Fruit fly (Drosophila melanogaster) whole organism, embryonic: ENCODE results near the gene CG1943.

Source experiments
- Ada2b ChIP-seq: fragments of 200-800 bp; sonication (Bioruptor generic); IDR thresholded peaks from 2 replicates; pipeline ENCODE4 v1.3.6; 2022; ENCODE audit warnings: missing biosample characterization, missing genetic modification characterization
- Antp ChIP-seq: fragments of 200-800 bp; sonication (Bioruptor generic); optimal IDR thresholded peaks from 3 replicates; lab custom pipeline; 2016; ENCODE audit warnings: missing biosample characterization, missing genetic modification characterization
- Atf-2 ChIP-seq: fragments of 200-800 bp; sonication (Bioruptor generic); optimal IDR thresholded peaks from 2 replicates; lab custom pipeline; 2016; ENCODE audit warnings: missing biosample characterization, missing genetic modification characterization
- Awh ChIP-seq: fragments of 200-800 bp; sonication (Bioruptor generic); IDR thresholded peaks from 2 replicates; pipeline ENCODE4, ENCODE4 v1.3.6; 2022; ENCODE audit warnings: missing biosample characterization, missing genetic modification characterization
- CG11085 ChIP-seq: fragments of 200-800 bp; sonication (Bioruptor generic); IDR thresholded peaks from 2 replicates; pipeline ENCODE4 v1.3.6; 2022; ENCODE audit warnings: missing biosample characterization, missing genetic modification characterization
- CG12659 ChIP-seq: fragments of 200-800 bp; sonication (Bioruptor generic); optimal IDR thresholded peaks from 3 replicates; lab custom pipeline; 2017; ENCODE audit warnings: mild to moderate bottlenecking, missing biosample characterization, missing genetic modification reagents, missing genetic modification characterization
- CG12744 ChIP-seq: fragments of 200-800 bp; sonication (Bioruptor generic); optimal IDR thresholded peaks from 2 replicates; lab custom pipeline; 2016; ENCODE audit warnings: missing biosample characterization, missing genetic modification characterization
- CG13775 ChIP-seq: fragments of 200-800 bp; sonication (Bioruptor generic); optimal IDR thresholded peaks from 3 replicates; lab custom pipeline; 2017; ENCODE audit warnings: missing biosample characterization, mild to moderate bottlenecking, missing genetic modification characterization
- CG13894 ChIP-seq: fragments of 200-800 bp; sonication (Bioruptor generic); optimal IDR thresholded peaks from 3 replicates; lab custom pipeline; 2018; ENCODE audit warnings: missing biosample characterization, mild to moderate bottlenecking, missing genetic modification characterization, moderate library complexity
- CG14050 ChIP-seq: fragments of 200-800 bp; sonication (Bioruptor generic); IDR thresholded peaks from 3 replicates; pipeline ENCODE4 v1.3.6; 2022; ENCODE audit warnings: missing biosample characterization, missing genetic modification characterization
- CG18599 ChIP-seq: fragments of 200-800 bp; sonication (Bioruptor generic); optimal IDR thresholded peaks from 3 replicates; lab custom pipeline; 2017; ENCODE audit warnings: missing biosample characterization, missing genetic modification characterization, mild to moderate bottlenecking, moderate library complexity, missing genetic modification reagents
- CG32532 ChIP-seq: fragments of 200-800 bp; sonication (Bioruptor generic); IDR thresholded peaks from 2 replicates; pipeline ENCODE4 v1.3.6; 2022; ENCODE audit warnings: missing biosample characterization, missing genetic modification characterization
- CG33557 ChIP-seq: fragments of 200-800 bp; sonication (Bioruptor generic); optimal IDR thresholded peaks from 2 replicates; lab custom pipeline; 2019; ENCODE audit warnings: missing biosample characterization, mild to moderate bottlenecking, missing genetic modification characterization, moderate library complexity
- CG34224 ChIP-seq: fragments of 200-800 bp; sonication (Bioruptor generic); IDR thresholded peaks from 3 replicates; pipeline ENCODE4 v1.3.6; 2022; ENCODE audit warnings: missing biosample characterization, missing genetic modification characterization; ENCODE audit not compliant: partially characterized antibody
- CG42726 ChIP-seq: fragments of 200-800 bp; sonication (Bioruptor generic); IDR thresholded peaks from 2 replicates; pipeline ENCODE4 v1.3.6; 2022; ENCODE audit warnings: missing biosample characterization, missing genetic modification characterization; ENCODE audit not compliant: partially characterized antibody
- CG6683 ChIP-seq: fragments of 200-800 bp; sonication (Bioruptor generic); optimal IDR thresholded peaks from 2 replicates; lab custom pipeline; 2017; ENCODE audit warnings: missing biosample characterization, mild to moderate bottlenecking, missing genetic modification characterization, missing genetic modification reagents
- CG8359 ChIP-seq: fragments of 200-800 bp; sonication (Bioruptor generic); optimal IDR thresholded peaks from 2 replicates; lab custom pipeline; 2017; ENCODE audit warnings: missing biosample characterization, mild to moderate bottlenecking, missing genetic modification characterization, borderline replicate concordance
- CoRest ChIP-seq: fragments of 200-800 bp; sonication (Bioruptor generic); optimal IDR thresholded peaks from 3 replicates; lab custom pipeline; 2018; ENCODE audit warnings: missing biosample characterization, mild to moderate bottlenecking, missing genetic modification characterization, moderate library complexity
- CrebB ChIP-seq: fragments of 200-800 bp; sonication (Bioruptor generic); optimal IDR thresholded peaks from 3 replicates; lab custom pipeline; 2018; ENCODE audit warnings: missing biosample characterization, mild to moderate bottlenecking, missing genetic modification characterization
- D ChIP-seq, 2 experiments: fragments of 200-800 bp in 1 of 2; fragments of >200 bp in 1 of 2; sonication (Bioruptor generic) in 1 of 2; optimal IDR thresholded peaks; 2 replicates in 1 of 2; 3 replicates in 1 of 2; lab custom pipeline; 2017; ENCODE audit warnings: mild to moderate bottlenecking in 1 of 2, missing biosample characterization in 1 of 2, missing genetic modification characterization in 1 of 2, missing genetic modification reagents in 1 of 2
- Dp ChIP-seq: fragments of 200-800 bp; sonication (Bioruptor generic); optimal IDR thresholded peaks from 2 replicates; lab custom pipeline; 2018; ENCODE audit warnings: missing biosample characterization, mild to moderate bottlenecking, missing genetic modification characterization, moderate library complexity
- Dref ChIP-seq: fragments of 200-800 bp; sonication (Bioruptor generic); IDR thresholded peaks from 2 replicates; pipeline ENCODE4 v1.3.6; 2022; ENCODE audit warnings: missing biosample characterization, missing genetic modification characterization
- HLHmδ ChIP-seq: fragments of 200-800 bp; sonication (Bioruptor generic); optimal IDR thresholded peaks from 2 replicates; lab custom pipeline; 2018; ENCODE audit warnings: missing biosample characterization, mild to moderate bottlenecking, missing genetic modification characterization, moderate library complexity
- HmgZ ChIP-seq: fragments of 200-800 bp; sonication (Bioruptor generic); optimal IDR thresholded peaks from 2 replicates; lab custom pipeline; 2018; ENCODE audit warnings: missing biosample characterization, mild to moderate bottlenecking, missing genetic modification characterization
- Hr39 ChIP-seq: fragments of >200 bp; optimal IDR thresholded peaks from 2 replicates; lab custom pipeline; 2017
- MBD-R2 ChIP-seq: fragments of 200-800 bp; sonication (Bioruptor generic); IDR thresholded peaks from 2 replicates; pipeline ENCODE4 v1.3.6; 2022; ENCODE audit warnings: missing biosample characterization, missing genetic modification characterization
- NC2β ChIP-seq: fragments of 200-800 bp; sonication (Bioruptor generic); optimal IDR thresholded peaks from 2 replicates; lab custom pipeline; 2016; ENCODE audit warnings: missing biosample characterization, missing genetic modification characterization
- PHDP ChIP-seq: fragments of 200-800 bp; sonication (Bioruptor generic); optimal IDR thresholded peaks from 3 replicates; lab custom pipeline; 2018; ENCODE audit warnings: missing biosample characterization, mild to moderate bottlenecking, missing genetic modification characterization, moderate library complexity
- Pdp1 ChIP-seq, 2 experiments: fragments of 200-800 bp; sonication (Bioruptor generic); optimal IDR thresholded peaks; 3 replicates each; lab custom pipeline; 2016; ENCODE audit warnings: missing biosample characterization in 2 of 2, missing genetic modification characterization in 2 of 2, mild to moderate bottlenecking in 1 of 2, moderate library complexity in 1 of 2
- Rx ChIP-seq: fragments of 200-800 bp; sonication (Bioruptor generic); IDR thresholded peaks from 2 replicates; pipeline ENCODE4 v1.3.6; 2022; ENCODE audit warnings: missing biosample characterization, missing genetic modification characterization
- Tbp ChIP-seq: fragments of >200 bp; optimal IDR thresholded peaks from 2 replicates; lab custom pipeline; 2018; ENCODE audit warnings: missing biosample characterization, missing genetic modification characterization
- bigmax ChIP-seq: fragments of 200-800 bp; sonication (Bioruptor generic); optimal IDR thresholded peaks from 2 replicates; lab custom pipeline; 2018; ENCODE audit warnings: missing biosample characterization, mild to moderate bottlenecking, missing genetic modification characterization
- cg ChIP-seq: fragments of 200-800 bp; sonication (Bioruptor generic); optimal IDR thresholded peaks from 3 replicates; lab custom pipeline; 2019; ENCODE audit warnings: missing biosample characterization, mild to moderate bottlenecking, missing genetic modification characterization, moderate library complexity
- chinmo ChIP-seq: fragments of 200-800 bp; sonication (Bioruptor generic); IDR thresholded peaks from 4 replicates; pipeline ENCODE4 v1.3.6; 2022; ENCODE audit warnings: missing biosample characterization, missing genetic modification characterization; ENCODE audit not compliant: partially characterized antibody
- crol ChIP-seq: fragments of 200-800 bp; sonication (Bioruptor generic); IDR thresholded peaks from 2 replicates; pipeline ENCODE4 v1.3.6; 2022; ENCODE audit warnings: missing biosample characterization, missing genetic modification characterization
- inv ChIP-seq: fragments of 200-800 bp; sonication (Bioruptor generic); IDR thresholded peaks from 2 replicates; pipeline ENCODE4 v1.3.6; 2022; ENCODE audit warnings: missing biosample characterization, missing genetic modification characterization; ENCODE audit not compliant: partially characterized antibody
- jigr1 ChIP-seq: fragments of 200-800 bp; sonication (Bioruptor generic); IDR thresholded peaks from 3 replicates; pipeline ENCODE4 v1.3.6; 2022; ENCODE audit warnings: missing biosample characterization, missing genetic modification characterization
- jumu ChIP-seq: fragments of 200-800 bp; sonication (Bioruptor generic); optimal IDR thresholded peaks from 3 replicates; lab custom pipeline; 2016; ENCODE audit warnings: missing biosample characterization, missing genetic modification characterization
- mld ChIP-seq: fragments of 200-800 bp; sonication (Bioruptor generic); IDR thresholded peaks from 3 replicates; pipeline ENCODE4 v1.3.6; 2022; ENCODE audit warnings: missing biosample characterization, missing genetic modification characterization; ENCODE audit not compliant: partially characterized antibody
- nerfin-1 ChIP-seq: fragments of 200-800 bp; sonication (Bioruptor generic); optimal IDR thresholded peaks from 3 replicates; lab custom pipeline; 2019; ENCODE audit warnings: missing biosample characterization, mild to moderate bottlenecking, missing genetic modification characterization, moderate library complexity
- pfk ChIP-seq: fragments of 200-800 bp; sonication (Bioruptor generic); optimal IDR thresholded peaks from 2 replicates; lab custom pipeline; 2018; ENCODE audit warnings: missing biosample characterization, mild to moderate bottlenecking, missing genetic modification characterization, moderate library complexity
- ro ChIP-seq: fragments of 200-800 bp; sonication (Bioruptor generic); IDR thresholded peaks from 2 replicates; pipeline ENCODE4 v1.3.6; 2022; ENCODE audit warnings: missing biosample characterization, missing genetic modification characterization
- salm ChIP-seq: fragments of 200-800 bp; sonication (Bioruptor generic); optimal IDR thresholded peaks from 2 replicates; lab custom pipeline; 2018; ENCODE audit warnings: missing biosample characterization, mild to moderate bottlenecking, missing genetic modification characterization
- sna ChIP-seq: fragments of 200-800 bp; sonication (Bioruptor generic); IDR thresholded peaks from 2 replicates; pipeline ENCODE4 v1.3.6; 2022; ENCODE audit warnings: missing biosample characterization, missing genetic modification characterization; ENCODE audit not compliant: partially characterized antibody
- so ChIP-seq: fragments of 200-800 bp; sonication (Bioruptor generic); IDR thresholded peaks from 3 replicates; pipeline ENCODE4 v1.3.6; 2022; ENCODE audit warnings: missing biosample characterization, missing genetic modification characterization
- sob ChIP-seq: fragments of 200-800 bp; sonication (Bioruptor generic); IDR thresholded peaks from 2 replicates; pipeline ENCODE4 v1.3.6; 2022; ENCODE audit warnings: missing biosample characterization, missing genetic modification characterization
- tio ChIP-seq: fragments of 200-800 bp; sonication (Bioruptor generic); optimal IDR thresholded peaks from 2 replicates; lab custom pipeline; 2017; ENCODE audit warnings: missing biosample characterization, missing genetic modification characterization, inconsistent platforms
- ttk ChIP-seq: fragments of 200-800 bp; sonication (Bioruptor generic); IDR thresholded peaks from 2 replicates; pipeline ENCODE4 v2.1.2; 2022; ENCODE audit warnings: missing biosample characterization, missing genetic modification characterization
- unc-4 ChIP-seq: fragments of 200-800 bp; sonication (Bioruptor generic); IDR thresholded peaks from 2 replicates; pipeline ENCODE4 v1.3.6; 2022; ENCODE audit warnings: missing biosample characterization, missing genetic modification characterization; ENCODE audit not compliant: partially characterized antibody
- vfl ChIP-seq: fragments of 200-800 bp; sonication (Bioruptor generic); optimal IDR thresholded peaks from 2 replicates; lab custom pipeline; 2016; ENCODE audit warnings: missing biosample characterization, missing genetic modification characterization

Gene CG1943

dm6 chr3R:7123699-7124098 is 49.0 kb downstream of the CG1943 start (continued):
- TF ChIP-seq Dref = no peak
- no peak for TF ChIP-seq CG42726
- no peak for TF ChIP-seq vfl (GFP tag; lab: Kevin White, UChicago)
- TF ChIP-seq Tbp (GFP tag; lab: Kevin White, UChicago) = no peak
- no peak for TF ChIP-seq CG12659 (GFP tag; lab: Kevin White, UChicago)
- TF ChIP-seq inv = no peak
- no peak for TF ChIP-seq CG12744
- TF ChIP-seq sob (GFP tag; lab: Robert Waterston, UW) = no peak
- no peak for TF ChIP-seq sna
- TF ChIP-seq unc-4 (GFP tag; lab: Robert Waterston, UW) = no peak
- TF ChIP-seq Ada2b (GFP tag; lab: Robert Waterston, UW) = no peak
- TF ChIP-seq tio (GFP tag; lab: Kevin White, UChicago) = no peak
- TF ChIP-seq Antp = no peak
- TF ChIP-seq PHDP (tag; lab: Kevin White, UChicago) = no peak
- TF ChIP-seq HmgZ (tag; lab: Kevin White, UChicago) = peak; percentile 30
- peak; percentile 38 for TF ChIP-seq D (optimal IDR thresholded peaks at IDR 0.05; lab: Kevin White, UChicago)
- no peak for TF ChIP-seq D (GFP tag; optimal IDR thresholded peaks at IDR 0.05; lab: Kevin White, UChicago)
- peak; percentile 92 for TF ChIP-seq cg (GFP tag; lab: Kevin White, UChicago)
- peak; percentile 77 for TF ChIP-seq HLHmδ
- TF ChIP-seq mld (GFP tag; lab: Robert Waterston, UW) = no peak
- peak; percentile 83 for TF ChIP-seq nerfin-1
- TF ChIP-seq CG11085 (GFP tag; lab: Robert Waterston, UW) = no peak
- TF ChIP-seq so = 0 out of 3 replicates have a peak, but pooled peaks have one; percentile 3
- TF ChIP-seq CG6683 (GFP tag; lab: Kevin White, UChicago) = no peak
- TF ChIP-seq MBD-R2 (GFP tag; lab: Robert Waterston, UW) = no peak; the same call in 1 of the 2 replicates
- no peak for TF ChIP-seq Hr39 (lab: Kevin White, UChicago)
- TF ChIP-seq CG13775 (GFP tag; lab: Kevin White, UChicago) = no peak
- peak; percentile 8 for TF ChIP-seq Dp (GFP tag; lab: Kevin White, UChicago)
- no peak for TF ChIP-seq Rx (GFP tag; lab: Robert Waterston, UW)
- TF ChIP-seq CG33557 (GFP tag; lab: Kevin White, UChicago) = no peak
- no peak for TF ChIP-seq CG18599 (GFP tag; lab: Kevin White, UChicago)
- no peak for TF ChIP-seq Atf-2 (GFP tag; lab: Kevin White, UChicago)
- no peak for TF ChIP-seq bigmax (GFP tag; lab: Kevin White, UChicago)
- no peak for TF ChIP-seq CrebB
- TF ChIP-seq CG14050 (GFP tag; lab: Robert Waterston, UW) = no peak
- TF ChIP-seq ttk = no peak
- TF ChIP-seq ro = no peak
- TF ChIP-seq Awh (GFP tag; lab: Robert Waterston, UW) = no peak
- TF ChIP-seq CG13894 (tag; lab: Kevin White, UChicago) = no peak
- TF ChIP-seq jumu = no peak
- TF ChIP-seq CG32532 (GFP tag; lab: Robert Waterston, UW) = no peak
- TF ChIP-seq CG8359 (GFP tag; lab: Kevin White, UChicago) = no peak
- TF ChIP-seq pfk (GFP tag; lab: Kevin White, UChicago) = no peak
- no peak for TF ChIP-seq CoRest (tag; lab: Kevin White, UChicago)
- no peak for TF ChIP-seq salm (tag; lab: Kevin White, UChicago)
- no peak for TF ChIP-seq Pdp1 (GFP tag; optimal IDR thresholded peaks at IDR 0.05; lab: Kevin White, UChicago)
- TF ChIP-seq chinmo = peak; percentile 90
- peak; percentile 33; the same call in 1 of the 2 replicates for TF ChIP-seq crol (GFP tag; lab: Robert Waterston, UW)
- no peak for TF ChIP-seq NC2β (GFP tag; lab: Kevin White, UChicago)
- no peak for TF ChIP-seq jigr1 (GFP tag; lab: Robert Waterston, UW)
- no peak for TF ChIP-seq CG34224 (GFP tag; lab: Robert Waterston, UW)
